Worm (Caenorhabditis elegans): ENCODE data around the gene F21C10.13.

DNA sequence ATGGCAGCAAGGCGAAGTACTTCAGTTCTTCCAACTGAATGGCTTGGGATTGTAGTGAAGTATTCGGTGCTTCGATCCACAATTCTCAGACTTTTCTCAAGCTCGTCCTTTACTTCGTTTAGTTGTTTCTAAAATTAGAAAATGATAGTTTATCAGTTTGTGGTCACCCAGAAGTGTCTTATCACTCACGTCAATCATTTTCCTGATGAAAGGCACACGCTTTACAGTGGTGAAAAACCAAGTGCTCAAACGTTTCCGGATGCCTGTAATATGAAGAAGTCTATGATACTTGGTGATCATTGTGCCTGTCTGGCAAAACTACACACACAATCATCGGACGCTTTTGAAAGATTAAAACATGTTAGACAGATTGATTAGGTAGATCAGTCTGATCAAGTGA is 24.1 kb downstream of the F21C10.13 start:
- TF ChIP-seq ztf-11 (tag; optimal IDR thresholded peaks at IDR 0.05) (no peak), lsy-2 (tag; optimal IDR thresholded peaks at IDR 0.05) (no peak), ces-1 (GFP tag; optimal IDR thresholded peaks at IDR 0.05) (no peak), snpc-4 (tag; optimal IDR thresholded peaks at IDR 0.05) (no peak), unc-62 (GFP tag; optimal IDR thresholded peaks at IDR 0.05) (no peak), nhr-12 (tag; optimal IDR thresholded peaks at IDR 0.05) (no peak), ceh-43 (GFP tag; optimal IDR thresholded peaks at IDR 0.05) (no peak)
